Fruit fly (Drosophila melanogaster) whole organism, embryonic: ENCODE results near the gene SkpC.
A peak's percentile ranks its signal among the peaks of the same experiment; 100 is the strongest.

Experiments used
- Awh ChIP-seq: fragments of 200-800 bp; sonication (Bioruptor generic); IDR thresholded peaks from 2 replicates; pipeline ENCODE4, ENCODE4 v1.3.6; 2022; ENCODE audit warnings: missing biosample characterization, missing genetic modification characterization
- CG10321 ChIP-seq: fragments of 200-800 bp; sonication (Bioruptor generic); IDR thresholded peaks from 2 replicates; pipeline ENCODE4 v1.3.6; 2022; ENCODE audit warnings: missing biosample characterization, missing genetic modification characterization
- CG14050 ChIP-seq: fragments of 200-800 bp; sonication (Bioruptor generic); IDR thresholded peaks from 3 replicates; pipeline ENCODE4 v1.3.6; 2022; ENCODE audit warnings: missing biosample characterization, missing genetic modification characterization
- CG14710 ChIP-seq: fragments of 200-800 bp; sonication (Bioruptor generic); optimal IDR thresholded peaks from 3 replicates; lab custom pipeline; 2019; ENCODE audit warnings: missing biosample characterization, mild to moderate bottlenecking, missing genetic modification characterization, moderate library complexity
- CG1647 ChIP-seq: fragments of 200-800 bp; sonication (Bioruptor generic); optimal IDR thresholded peaks from 3 replicates; lab custom pipeline; 2016; ENCODE audit warnings: missing biosample characterization, missing genetic modification characterization
- CG16815 ChIP-seq: fragments of 200-800 bp; sonication (Bioruptor generic); optimal IDR thresholded peaks from 3 replicates; lab custom pipeline; 2017; ENCODE audit warnings: missing biosample characterization, mild to moderate bottlenecking, missing genetic modification characterization
- CG17186 ChIP-seq: fragments of 200-800 bp; sonication (Bioruptor generic); optimal IDR thresholded peaks from 3 replicates; lab custom pipeline; 2017; ENCODE audit warnings: missing biosample characterization, missing genetic modification reagents, missing genetic modification characterization
- CG1832 ChIP-seq: fragments of 200-800 bp; sonication (Bioruptor generic); optimal IDR thresholded peaks from 2 replicates; lab custom pipeline; 2017; ENCODE audit warnings: missing biosample characterization, mild to moderate bottlenecking, missing genetic modification characterization, inconsistent platforms
- CG3163 ChIP-seq: fragments of 200-800 bp; sonication (Bioruptor generic); optimal IDR thresholded peaks from 3 replicates; lab custom pipeline; 2016; ENCODE audit warnings: missing biosample characterization, missing genetic modification characterization
- CG33557 ChIP-seq: fragments of 200-800 bp; sonication (Bioruptor generic); optimal IDR thresholded peaks from 2 replicates; lab custom pipeline; 2019; ENCODE audit warnings: missing biosample characterization, mild to moderate bottlenecking, missing genetic modification characterization, moderate library complexity
- CG3407 ChIP-seq: fragments of 200-800 bp; sonication (Bioruptor generic); optimal IDR thresholded peaks from 2 replicates; lab custom pipeline; 2018; ENCODE audit warnings: missing biosample characterization, mild to moderate bottlenecking, missing genetic modification characterization
- CG8765 ChIP-seq: fragments of 200-800 bp; sonication (Bioruptor generic); IDR thresholded peaks from 2 replicates; pipeline ENCODE4 v1.3.6; 2022; ENCODE audit warnings: missing biosample characterization, missing genetic modification characterization
- CG9876 ChIP-seq: fragments of 200-800 bp; sonication (Bioruptor generic); optimal IDR thresholded peaks from 2 replicates; lab custom pipeline; 2016; ENCODE audit warnings: missing biosample characterization, missing genetic modification characterization
- D ChIP-seq, 2 experiments: fragments of 200-800 bp in 1 of 2; fragments of >200 bp in 1 of 2; sonication (Bioruptor generic) in 1 of 2; optimal IDR thresholded peaks; 2 replicates in 1 of 2; 3 replicates in 1 of 2; lab custom pipeline; 2017; ENCODE audit warnings: mild to moderate bottlenecking in 1 of 2, missing biosample characterization in 1 of 2, missing genetic modification characterization in 1 of 2, missing genetic modification reagents in 1 of 2
- D19B ChIP-seq: fragments of 200-800 bp; sonication (Bioruptor generic); optimal IDR thresholded peaks from 2 replicates; lab custom pipeline; 2017; ENCODE audit warnings: missing biosample characterization, mild to moderate bottlenecking, missing genetic modification characterization
- Doc2 ChIP-seq: fragments of 200-800 bp; sonication (Bioruptor generic); IDR thresholded peaks from 2 replicates; pipeline ENCODE4 v1.3.6; 2022; ENCODE audit warnings: missing biosample characterization, missing genetic modification characterization
- Dp ChIP-seq: fragments of 200-800 bp; sonication (Bioruptor generic); optimal IDR thresholded peaks from 2 replicates; lab custom pipeline; 2018; ENCODE audit warnings: missing biosample characterization, mild to moderate bottlenecking, missing genetic modification characterization, moderate library complexity
- Ets65A ChIP-seq: fragments of 200-800 bp; sonication (Bioruptor generic); peaks from one replicate; lab custom pipeline; 2016; ENCODE audit warnings: missing biosample characterization, missing genetic modification characterization
- HmgD ChIP-seq: fragments of 200-800 bp; sonication (Bioruptor generic); optimal IDR thresholded peaks from 3 replicates; lab custom pipeline; 2016; ENCODE audit warnings: missing biosample characterization, missing genetic modification characterization
- MTF-1 ChIP-seq: fragments of 200-800 bp; sonication (Bioruptor generic); optimal IDR thresholded peaks from 2 replicates; lab custom pipeline; 2018; ENCODE audit warnings: missing biosample characterization, mild to moderate bottlenecking, missing genetic modification characterization, borderline replicate concordance
- Med ChIP-seq: fragments of 200-800 bp; sonication (Bioruptor generic); peaks from one replicate; lab custom pipeline; 2016; ENCODE audit warnings: missing biosample characterization, missing genetic modification characterization, mild to moderate bottlenecking, inconsistent platforms, moderate library complexity
- Optix ChIP-seq: fragments of 200-800 bp; sonication (Bioruptor generic); IDR thresholded peaks from 3 replicates; pipeline ENCODE4 v1.3.6; 2022; ENCODE audit warnings: missing biosample characterization, missing genetic modification characterization
- Rfx ChIP-seq: fragments of 200-800 bp; sonication (Bioruptor generic); IDR thresholded peaks from 2 replicates; pipeline ENCODE4 v1.3.6; 2022; ENCODE audit warnings: missing biosample characterization, missing genetic modification characterization
- Usf ChIP-seq: fragments of 200-800 bp; sonication (Bioruptor generic); optimal IDR thresholded peaks from 2 replicates; lab custom pipeline; 2017; ENCODE audit warnings: missing genotype, missing biosample characterization, missing genetic modification characterization
- cad ChIP-seq: fragments of >200 bp; optimal IDR thresholded peaks from 2 replicates; lab custom pipeline; 2017; ENCODE audit warnings: missing biosample characterization, missing genetic modification characterization
- cas ChIP-seq: fragments of 200-800 bp; sonication (Bioruptor generic); IDR thresholded peaks from 2 replicates; pipeline ENCODE4 v1.3.6; 2022; ENCODE audit warnings: missing biosample characterization, missing genetic modification characterization
- cg ChIP-seq: fragments of 200-800 bp; sonication (Bioruptor generic); optimal IDR thresholded peaks from 3 replicates; lab custom pipeline; 2019; ENCODE audit warnings: missing biosample characterization, mild to moderate bottlenecking, missing genetic modification characterization, moderate library complexity
- crol ChIP-seq: fragments of 200-800 bp; sonication (Bioruptor generic); IDR thresholded peaks from 2 replicates; pipeline ENCODE4 v1.3.6; 2022; ENCODE audit warnings: missing biosample characterization, missing genetic modification characterization
- cwo ChIP-seq: fragments of 200-800 bp; sonication (Bioruptor generic); optimal IDR thresholded peaks from 3 replicates; lab custom pipeline; 2017; ENCODE audit warnings: missing biosample characterization, missing genetic modification characterization, mild to moderate bottlenecking, moderate library complexity, missing genetic modification reagents
- dmrt99B ChIP-seq: fragments of 200-800 bp; sonication (Bioruptor generic); optimal IDR thresholded peaks from 2 replicates; lab custom pipeline; 2018; ENCODE audit warnings: missing biosample characterization, mild to moderate bottlenecking, missing genetic modification characterization, moderate library complexity
- eyg ChIP-seq: fragments of 200-800 bp; sonication (Bioruptor generic); optimal IDR thresholded peaks from 3 replicates; lab custom pipeline; 2016; ENCODE audit warnings: missing biosample characterization, missing genetic modification characterization
- gsb ChIP-seq: fragments of 200-800 bp; sonication (Bioruptor generic); IDR thresholded peaks from 2 replicates; pipeline ENCODE4 v1.3.6; 2022; ENCODE audit warnings: missing biosample characterization, missing genetic modification characterization
- gsb-n ChIP-seq: fragments of 200-800 bp; sonication (Bioruptor generic); optimal IDR thresholded peaks from 3 replicates; lab custom pipeline; 2018; ENCODE audit warnings: missing biosample characterization, mild to moderate bottlenecking, missing genetic modification characterization
- hth ChIP-seq: fragments of >200 bp; optimal IDR thresholded peaks from 2 replicates; lab custom pipeline; 2017; ENCODE audit warnings: inconsistent platforms
- ind ChIP-seq: fragments of 200-800 bp; sonication (Bioruptor generic); optimal IDR thresholded peaks from 3 replicates; lab custom pipeline; 2016; ENCODE audit warnings: missing biosample characterization, missing genetic modification characterization
- p53 ChIP-seq: fragments of 200-800 bp; sonication (Bioruptor generic); optimal IDR thresholded peaks from 2 replicates; lab custom pipeline; 2016; ENCODE audit warnings: missing biosample characterization, missing genetic modification characterization
- ro ChIP-seq: fragments of 200-800 bp; sonication (Bioruptor generic); IDR thresholded peaks from 2 replicates; pipeline ENCODE4 v1.3.6; 2022; ENCODE audit warnings: missing biosample characterization, missing genetic modification characterization
- sna ChIP-seq: fragments of 200-800 bp; sonication (Bioruptor generic); IDR thresholded peaks from 2 replicates; pipeline ENCODE4 v1.3.6; 2022; ENCODE audit warnings: missing biosample characterization, missing genetic modification characterization; ENCODE audit not compliant: partially characterized antibody
- sr ChIP-seq: fragments of 200-800 bp; sonication (Bioruptor generic); IDR thresholded peaks from 3 replicates; pipeline ENCODE4 v1.3.6; 2022; ENCODE audit warnings: missing biosample characterization, missing genetic modification characterization
- tup ChIP-seq: fragments of 200-800 bp; sonication (Bioruptor generic); optimal IDR thresholded peaks from 2 replicates; lab custom pipeline; 2016; ENCODE audit warnings: missing biosample characterization, mild to moderate bottlenecking, missing genetic modification characterization, moderate library complexity
- vvl ChIP-seq: fragments of 200-800 bp; sonication (Bioruptor generic); IDR thresholded peaks from 2 replicates; pipeline ENCODE4 v1.3.6; 2022; ENCODE audit warnings: missing biosample characterization, missing genetic modification characterization

Gene SkpC

DNA sequence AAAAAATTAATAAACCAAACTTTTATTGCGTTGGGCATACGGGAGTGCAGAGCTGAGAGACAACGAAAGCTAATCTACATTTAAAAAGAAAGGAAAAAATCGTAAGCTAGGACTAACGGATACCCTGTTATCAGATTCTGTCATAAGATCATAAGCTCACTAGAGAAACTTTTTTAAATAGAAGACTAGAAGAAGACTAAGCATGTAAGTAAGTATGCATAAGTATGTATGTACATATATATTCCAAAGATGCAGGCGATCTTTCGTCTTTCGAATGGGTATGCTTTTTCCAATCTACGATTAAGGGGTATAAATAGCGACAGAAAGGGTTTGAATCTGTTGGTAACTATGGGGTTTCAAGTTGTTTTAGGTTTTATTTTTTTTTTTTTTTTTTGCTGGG lies 31.0 kb upstream of the SkpC start (continued):
- TF ChIP-seq eyg (GFP tag; lab: Kevin White, UChicago) (no peak), tup (no peak), gsb-n (tag; lab: Kevin White, UChicago) (peak; percentile 14), Usf (GFP tag; lab: Kevin White, UChicago) (no peak), Doc2 (no peak), CG16815 (GFP tag; lab: Kevin White, UChicago) (peak; percentile 28)
- TF ChIP-seq, all 482 proteins: peak for 86

DNA sequence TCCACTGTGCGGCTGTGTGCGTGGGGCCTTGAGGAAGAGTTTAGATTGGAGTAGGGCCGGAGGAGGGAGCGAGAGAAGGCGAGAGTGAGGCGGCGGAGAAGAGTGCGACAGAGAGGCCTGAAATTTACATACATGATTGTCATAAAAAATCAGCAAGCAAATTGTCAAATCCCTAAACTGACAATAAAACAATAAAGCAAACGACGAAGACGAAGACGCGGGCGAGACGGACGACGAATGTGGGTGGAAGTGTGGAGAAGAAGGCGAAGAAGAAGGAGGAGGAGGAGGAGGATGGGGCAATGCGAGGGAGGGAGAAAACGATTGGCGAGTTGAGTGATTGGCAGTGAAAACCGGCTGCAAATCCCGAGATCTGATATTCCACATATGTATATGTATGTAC lies 30.5 kb upstream of the SkpC start:
- no peak for TF ChIP-seq Dp (GFP tag; lab: Kevin White, UChicago)
- 0 out of 3 replicates have a peak, but pooled peaks have one; percentile 21 for TF ChIP-seq sr (GFP tag; lab: Robert Waterston, UW)
- TF ChIP-seq hth (lab: Kevin White, UChicago), result no peak
- peak; percentile 48; the same call in 1 of the 2 replicates for TF ChIP-seq crol (GFP tag; lab: Robert Waterston, UW)
- TF ChIP-seq MTF-1 (GFP tag; lab: Kevin White, UChicago), result no peak
- no peak for TF ChIP-seq CG33557 (GFP tag; lab: Kevin White, UChicago)
- TF ChIP-seq CG9876 (GFP tag; lab: Kevin White, UChicago), result no peak
- no peak for TF ChIP-seq CG3407 (GFP tag; lab: Kevin White, UChicago)
- TF ChIP-seq CG8765 (GFP tag; lab: Robert Waterston, UW), result no peak
- TF ChIP-seq dmrt99B, result no peak
- TF ChIP-seq CG1832 (GFP tag; lab: Kevin White, UChicago), result peak; percentile 51
- no peak for TF ChIP-seq ind (GFP tag; lab: Kevin White, UChicago)
- no peak for TF ChIP-seq CG14710
- no peak for TF ChIP-seq D (optimal IDR thresholded peaks at IDR 0.05; lab: Kevin White, UChicago)
- no peak for TF ChIP-seq D (GFP tag; optimal IDR thresholded peaks at IDR 0.05; lab: Kevin White, UChicago)
- no peak for TF ChIP-seq CG14050
- TF ChIP-seq cg (GFP tag; lab: Kevin White, UChicago), result peak; percentile 1
- TF ChIP-seq Optix (GFP tag; lab: Robert Waterston, UW), result no peak
- peak; percentile 6 for TF ChIP-seq Med (GFP tag; lab: Kevin White, UChicago)
- TF ChIP-seq CG17186 (GFP tag; lab: Kevin White, UChicago), result no peak
- TF ChIP-seq Rfx, result no peak
- TF ChIP-seq cas (GFP tag; lab: Robert Waterston, UW), result no peak
- TF ChIP-seq CG1647, result no peak
- no peak for TF ChIP-seq Awh
- TF ChIP-seq HmgD (GFP tag; lab: Kevin White, UChicago), result no peak
- no peak for TF ChIP-seq CG3163
- TF ChIP-seq cwo (GFP tag; lab: Kevin White, UChicago), result no peak
- no peak for TF ChIP-seq sna (GFP tag; lab: Robert Waterston, UW)
- peak; percentile 11 for TF ChIP-seq Ets65A (GFP tag; lab: Kevin White, UChicago)
- no peak for TF ChIP-seq D19B (GFP tag; lab: Kevin White, UChicago)
- TF ChIP-seq CG10321, result no peak
- peak; percentile 71 for TF ChIP-seq cad
- TF ChIP-seq gsb (GFP tag; lab: Robert Waterston, UW), result no peak
- TF ChIP-seq ro (GFP tag; lab: Robert Waterston, UW), result no peak
- no peak for TF ChIP-seq p53 (GFP tag; lab: Kevin White, UChicago)
- peak; percentile 26; the same call in 1 of the 2 replicates for TF ChIP-seq vvl (GFP tag; lab: Robert Waterston, UW)
